Fruit fly (Drosophila melanogaster) whole organism, prepupa: ENCODE results near the gene Nnf1b.

Experiments
- Blimp-1 ChIP-seq: fragments of 200-800 bp; sonication (Bioruptor generic); optimal IDR thresholded peaks from 3 replicates; lab custom pipeline; 2017; ENCODE audit warnings: missing biosample characterization, missing genetic modification characterization, mild to moderate bottlenecking, moderate library complexity, missing genetic modification reagents
- CG10631 ChIP-seq: fragments of 200-800 bp; sonication (Bioruptor generic); optimal IDR thresholded peaks from 2 replicates; lab custom pipeline; 2016; ENCODE audit warnings: missing biosample characterization, missing genetic modification characterization
- CG10669 ChIP-seq: fragments of 200-800 bp; sonication (Bioruptor generic); optimal IDR thresholded peaks from 3 replicates; lab custom pipeline; 2018; ENCODE audit warnings: missing biosample characterization, mild to moderate bottlenecking, missing genetic modification characterization, moderate library complexity
- CG11762 ChIP-seq: fragments of 200-800 bp; sonication (Bioruptor generic); optimal IDR thresholded peaks from 3 replicates; lab custom pipeline; 2016; ENCODE audit warnings: missing biosample characterization, missing genetic modification characterization; ENCODE audit not compliant: insufficient read depth
- CG11902 ChIP-seq: fragments of 200-800 bp; sonication (Bioruptor generic); optimal IDR thresholded peaks from 3 replicates; lab custom pipeline; 2016; ENCODE audit warnings: missing biosample characterization, missing genetic modification characterization
- CG1621 ChIP-seq: fragments of 200-800 bp; sonication (Bioruptor generic); optimal IDR thresholded peaks from 3 replicates; lab custom pipeline; 2018; ENCODE audit warnings: missing biosample characterization, mild to moderate bottlenecking, missing genetic modification characterization
- CG3919 ChIP-seq: fragments of 200-800 bp; sonication (Bioruptor generic); optimal IDR thresholded peaks from 3 replicates; lab custom pipeline; 2016; ENCODE audit warnings: missing biosample characterization, missing genetic modification characterization
- CG4318 ChIP-seq: fragments of 200-800 bp; sonication (Bioruptor generic); optimal IDR thresholded peaks from 3 replicates; lab custom pipeline; 2017; ENCODE audit warnings: missing biosample characterization, mild to moderate bottlenecking, missing genetic modification characterization
- CG6163 ChIP-seq: fragments of 200-800 bp; sonication (Bioruptor generic); IDR thresholded peaks from 3 replicates; pipeline ENCODE4 v1.3.6; 2022; ENCODE audit warnings: missing biosample characterization, missing genetic modification characterization
- CG6276 ChIP-seq: fragments of 200-800 bp; sonication (Bioruptor generic); optimal IDR thresholded peaks from 2 replicates; lab custom pipeline; 2017; ENCODE audit warnings: missing biosample characterization, mild to moderate bottlenecking, missing genetic modification characterization
- CG6792 ChIP-seq: fragments of 200-800 bp; sonication (Bioruptor generic); optimal IDR thresholded peaks from 3 replicates; lab custom pipeline; 2016; ENCODE audit warnings: missing biosample characterization, missing genetic modification characterization
- CG6808 ChIP-seq: fragments of 200-800 bp; sonication (Bioruptor generic); optimal IDR thresholded peaks from 3 replicates; lab custom pipeline; 2017; ENCODE audit warnings: missing biosample characterization, missing genetic modification characterization, mild to moderate bottlenecking, moderate library complexity, missing genetic modification reagents
- CG6854 ChIP-seq: fragments of 200-800 bp; sonication (Bioruptor generic); optimal IDR thresholded peaks from 2 replicates; lab custom pipeline; 2017; ENCODE audit warnings: missing biosample characterization, mild to moderate bottlenecking, missing genetic modification characterization
- CG7368 ChIP-seq: fragments of 200-800 bp; sonication (Bioruptor generic); optimal IDR thresholded peaks from 3 replicates; lab custom pipeline; 2016; ENCODE audit warnings: missing biosample characterization, missing genetic modification characterization
- CG8119 ChIP-seq: fragments of 200-800 bp; sonication (Bioruptor generic); IDR thresholded peaks from 3 replicates; pipeline ENCODE4 v1.3.6; 2022; ENCODE audit warnings: missing biosample characterization, missing genetic modification characterization
- CG8632 ChIP-seq: fragments of 200-800 bp; sonication (Bioruptor generic); optimal IDR thresholded peaks from 3 replicates; lab custom pipeline; 2016; ENCODE audit warnings: missing biosample characterization, missing genetic modification characterization
- CG9139 ChIP-seq: fragments of 200-800 bp; sonication (Bioruptor generic); optimal IDR thresholded peaks from 3 replicates; lab custom pipeline; 2017; ENCODE audit warnings: missing biosample characterization, mild to moderate bottlenecking, missing genetic modification characterization
- Eip75B ChIP-seq: fragments of 200-800 bp; sonication (Bioruptor generic); optimal IDR thresholded peaks from 3 replicates; lab custom pipeline; 2016; ENCODE audit warnings: missing biosample characterization, missing genetic modification characterization
- Eip78C ChIP-seq: fragments of 200-800 bp; sonication (Bioruptor generic); peaks from one replicate; lab custom pipeline; 2016; ENCODE audit warnings: missing biosample characterization, missing genetic modification characterization
- Eip93F ChIP-seq: fragments of 200-800 bp; sonication (Bioruptor generic); optimal IDR thresholded peaks from 2 replicates; lab custom pipeline; 2016; ENCODE audit warnings: missing biosample characterization, mild to moderate bottlenecking, missing genetic modification characterization
- Ets21C ChIP-seq: fragments of 200-800 bp; sonication (Bioruptor generic); optimal IDR thresholded peaks from 3 replicates; lab custom pipeline; 2016; ENCODE audit warnings: missing biosample characterization, missing genetic modification characterization
- Ets96B ChIP-seq: fragments of 200-800 bp; optimal IDR thresholded peaks from 2 replicates; lab custom pipeline; 2019; ENCODE audit warnings: missing biosample characterization, mild to moderate bottlenecking, missing genetic modification characterization, moderate library complexity
- Hr38 ChIP-seq: sonication (Bioruptor generic); optimal IDR thresholded peaks from 2 replicates; lab custom pipeline; 2016; ENCODE audit warnings: missing biosample characterization, missing genetic modification characterization
- Hr4 ChIP-seq: fragments of 200-800 bp; sonication (Bioruptor generic); optimal IDR thresholded peaks from 3 replicates; lab custom pipeline; 2016; ENCODE audit warnings: missing biosample characterization, missing genetic modification characterization
- Met ChIP-seq: fragments of 200-800 bp; sonication (Bioruptor generic); optimal IDR thresholded peaks from 3 replicates; lab custom pipeline; 2016; ENCODE audit warnings: missing biosample characterization, missing genetic modification characterization
- OdsH ChIP-seq: fragments of 200-800 bp; sonication (Bioruptor generic); optimal IDR thresholded peaks from 3 replicates; lab custom pipeline; 2016; ENCODE audit warnings: missing biosample characterization, missing genetic modification characterization
- Sox14 ChIP-seq: fragments of 200-800 bp; sonication (Bioruptor generic); optimal IDR thresholded peaks from 3 replicates; lab custom pipeline; 2016; ENCODE audit warnings: missing biosample characterization, missing genetic modification characterization
- achi ChIP-seq: fragments of 200-800 bp; sonication (Bioruptor generic); optimal IDR thresholded peaks from 3 replicates; lab custom pipeline; 2016; ENCODE audit warnings: missing biosample characterization, missing genetic modification characterization
- acj6 ChIP-seq: fragments of 200-800 bp; sonication (Bioruptor generic); optimal IDR thresholded peaks from 3 replicates; lab custom pipeline; 2016; ENCODE audit warnings: missing biosample characterization, missing genetic modification characterization
- cyc ChIP-seq: fragments of 200-800 bp; sonication (Bioruptor generic); optimal IDR thresholded peaks from 3 replicates; lab custom pipeline; 2016; ENCODE audit warnings: missing biosample characterization, missing genetic modification characterization
- dsx ChIP-seq: fragments of 200-800 bp; optimal IDR thresholded peaks from 3 replicates; lab custom pipeline; 2019; ENCODE audit warnings: missing biosample characterization, mild to moderate bottlenecking, missing genetic modification characterization, moderate library complexity; ENCODE audit not compliant: poor library complexity, severe bottlenecking
- eg ChIP-seq: fragments of 200-800 bp; sonication (Bioruptor generic); IDR thresholded peaks from 3 replicates; pipeline ENCODE4 v1.3.6; 2022; ENCODE audit warnings: missing biosample characterization, missing genetic modification characterization
- esn ChIP-seq: fragments of 200-800 bp; sonication (Bioruptor generic); optimal IDR thresholded peaks from 2 replicates; lab custom pipeline; 2016; ENCODE audit warnings: missing biosample characterization, mild to moderate bottlenecking, missing genetic modification characterization, moderate library complexity
- fkh ChIP-seq: fragments of 200-800 bp; sonication (Bioruptor generic); optimal IDR thresholded peaks from 3 replicates; lab custom pipeline; 2017; ENCODE audit warnings: missing biosample characterization, mild to moderate bottlenecking, missing genetic modification characterization, moderate library complexity
- net ChIP-seq: fragments of 200-800 bp; sonication (Bioruptor generic); optimal IDR thresholded peaks from 3 replicates; lab custom pipeline; 2016; ENCODE audit warnings: missing biosample characterization, missing genetic modification characterization
- spab ChIP-seq: fragments of 200-800 bp; sonication (Bioruptor generic); optimal IDR thresholded peaks from 2 replicates; lab custom pipeline; 2017; ENCODE audit warnings: missing biosample characterization, mild to moderate bottlenecking, missing genetic modification characterization, missing genetic modification reagents
- ss ChIP-seq, 2 experiments: fragments of 200-800 bp; sonication (Bioruptor generic); optimal IDR thresholded peaks; 2 replicates in 1 of 2; 3 replicates in 1 of 2; lab custom pipeline; 2017 to 2018; ENCODE audit warnings: mild to moderate bottlenecking in 2 of 2, missing biosample characterization in 2 of 2, missing genetic modification characterization in 2 of 2, moderate library complexity in 1 of 2
- svp ChIP-seq: fragments of 200-800 bp; sonication (Bioruptor generic); peaks from one replicate; lab custom pipeline; 2016; ENCODE audit warnings: missing biosample characterization, missing genetic modification characterization
- topi ChIP-seq: fragments of 200-800 bp; sonication (Bioruptor generic); optimal IDR thresholded peaks from 3 replicates; lab custom pipeline; 2016; ENCODE audit warnings: missing biosample characterization, missing genetic modification characterization
- vri ChIP-seq: fragments of 200-800 bp; sonication (Bioruptor generic); optimal IDR thresholded peaks from 3 replicates; lab custom pipeline; 2016; ENCODE audit warnings: missing biosample characterization, mild to moderate bottlenecking, missing genetic modification characterization

Gene Nnf1b

DNA sequence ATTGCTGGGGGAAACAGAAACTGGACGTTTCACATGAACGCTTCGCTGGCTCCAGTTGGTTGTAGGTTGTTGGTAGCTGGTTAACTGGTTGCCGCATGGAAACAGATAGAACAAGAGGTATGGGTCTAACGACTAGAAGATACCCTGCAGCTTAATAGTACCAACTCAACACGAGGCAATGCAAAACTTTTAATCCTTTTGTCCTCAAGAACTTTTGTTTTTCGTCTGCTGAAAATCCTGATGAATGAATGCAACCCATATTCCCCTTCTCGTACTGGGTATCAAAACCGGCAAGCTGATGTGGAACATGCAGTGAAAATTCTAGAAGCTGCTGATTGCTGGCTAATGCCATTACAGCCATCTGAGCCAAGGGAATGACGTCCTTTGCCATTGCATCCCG, 27.6 kb downstream of the Nnf1b start (continued):
- TF ChIP-seq esn (GFP tag; lab: Kevin White, UChicago) (peak; percentile 74), CG11762 (GFP tag; lab: Kevin White, UChicago) (peak; percentile 27), CG1621 (peak; percentile 53), spab (no peak), topi (GFP tag; lab: Kevin White, UChicago) (no peak), CG11902 (peak; percentile 12), Ets21C (peak; percentile 28), Blimp-1 (GFP tag; lab: Kevin White, UChicago) (no peak), CG6808 (GFP tag; lab: Kevin White, UChicago) (peak; percentile 33), Hr4 (GFP tag; lab: Kevin White, UChicago) (no peak), achi (GFP tag; lab: Kevin White, UChicago) (peak; percentile 66), Ets96B (tag; lab: Kevin White, UChicago) (no peak), CG6854 (GFP tag; lab: Kevin White, UChicago) (no peak), Hr38 (no peak), Eip93F (no peak), CG10631 (GFP tag; lab: Kevin White, UChicago) (peak; percentile 82), vri (GFP tag; lab: Kevin White, UChicago) (peak; percentile 14), cyc (no peak)

DNA sequence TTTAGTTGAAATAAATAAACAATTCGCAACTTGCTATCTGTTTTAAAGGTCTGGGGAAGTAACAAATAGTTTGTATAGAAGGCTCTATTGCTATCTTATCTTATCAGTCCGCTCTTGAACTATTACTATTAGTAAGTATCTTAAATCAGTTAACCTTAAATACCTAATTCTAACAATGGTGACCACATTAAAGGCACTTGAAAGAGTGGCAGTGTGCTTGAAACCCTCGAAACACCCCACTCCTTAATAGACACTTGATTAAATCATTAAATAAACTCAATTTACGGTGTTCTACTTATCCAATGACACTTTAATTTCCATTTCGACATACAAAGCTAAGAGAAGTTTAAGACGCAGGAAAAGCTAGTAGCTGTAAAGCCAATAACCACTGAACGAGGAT, 28.4 kb downstream of the Nnf1b start:
- TF ChIP-seq Eip78C (GFP tag; lab: Kevin White, UChicago) (peak; percentile 29), vri (GFP tag; lab: Kevin White, UChicago) (no peak)

DNA sequence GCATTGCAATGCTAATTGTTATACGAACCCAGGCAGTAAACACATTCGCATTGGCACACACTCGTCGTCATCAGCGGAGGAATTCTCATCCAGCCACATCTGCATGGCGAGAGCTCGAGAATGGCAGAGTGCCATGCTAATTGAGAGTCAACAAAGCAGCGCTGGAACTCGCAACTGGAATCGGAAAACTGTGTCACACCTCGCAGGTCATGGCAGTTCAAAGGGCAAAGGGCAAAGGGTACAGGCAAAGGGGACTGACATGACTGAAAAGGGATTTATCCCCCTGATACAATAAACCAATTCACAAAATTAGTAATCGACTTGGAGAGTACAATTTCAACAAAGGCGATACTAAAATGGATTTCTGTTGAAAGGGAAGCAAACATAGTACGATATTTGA, 29.6 kb downstream of the Nnf1b start:
- TF ChIP-seq CG7368 (GFP tag; lab: Kevin White, UChicago): no peak
- no peak for TF ChIP-seq dsx (GFP tag; lab: Kevin White, UChicago)
- no peak for TF ChIP-seq CG10669 (GFP tag; lab: Kevin White, UChicago)
- no peak for TF ChIP-seq CG8632 (GFP tag; lab: Kevin White, UChicago)
- no peak for TF ChIP-seq vri (GFP tag; lab: Kevin White, UChicago)
- no peak for TF ChIP-seq topi (GFP tag; lab: Kevin White, UChicago)
- TF ChIP-seq esn (GFP tag; lab: Kevin White, UChicago): no peak
- TF ChIP-seq Hr4 (GFP tag; lab: Kevin White, UChicago): no peak
- peak; percentile 82 for TF ChIP-seq svp (GFP tag; lab: Kevin White, UChicago)
- TF ChIP-seq CG6276 (GFP tag; lab: Kevin White, UChicago): no peak
- TF ChIP-seq CG3919 (GFP tag; lab: Kevin White, UChicago): no peak
- peak; percentile 25 for TF ChIP-seq CG9139 (GFP tag; lab: Kevin White, UChicago)
- TF ChIP-seq Eip75B (GFP tag; lab: Kevin White, UChicago): no peak
- no peak for TF ChIP-seq Sox14 (GFP tag; lab: Kevin White, UChicago)
- TF ChIP-seq Ets21C: no peak
- TF ChIP-seq CG8119 (GFP tag; lab: Robert Waterston, UW): no peak
- TF ChIP-seq achi (GFP tag; lab: Kevin White, UChicago): no peak
- TF ChIP-seq Met (GFP tag; lab: Kevin White, UChicago): no peak
- no peak for TF ChIP-seq Eip93F
- TF ChIP-seq CG11762 (GFP tag; lab: Kevin White, UChicago): no peak
- TF ChIP-seq CG6163 (GFP tag; lab: Robert Waterston, UW): no peak
- peak in 1 of 2 experiments; percentile 14 for TF ChIP-seq ss (GFP tag; optimal IDR thresholded peaks at IDR 0.05; lab: Kevin White, UChicago)

DNA sequence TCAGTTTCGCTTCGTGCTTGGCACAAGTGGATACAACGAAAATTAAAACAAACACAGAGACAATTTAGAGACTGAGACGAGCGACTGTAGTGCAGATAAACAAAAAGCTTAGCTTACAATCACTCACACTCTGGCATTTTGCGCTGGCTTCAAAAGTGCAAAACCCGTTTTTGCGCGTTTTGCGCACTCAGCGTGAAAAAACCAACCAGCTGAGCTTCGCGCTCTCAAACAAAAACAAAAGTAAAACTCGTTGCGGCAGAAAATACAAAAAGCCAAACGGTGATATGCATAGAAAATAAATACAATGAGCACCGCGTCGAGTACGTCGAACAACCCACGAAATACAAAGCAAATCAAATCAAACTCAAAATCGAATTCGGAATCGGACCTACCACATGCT, 30.3 kb downstream of the Nnf1b start:
- TF ChIP-seq CG4318 (no peak), Ets21C (no peak), spab (no peak), ss (GFP tag; optimal IDR thresholded peaks at IDR 0.05; lab: Kevin White, UChicago) (peak in 1 of 2 experiments; percentile 9), eg (GFP tag; lab: Robert Waterston, UW) (peak; percentile 26; the same call in 1 of the 3 replicates), CG6163 (GFP tag; lab: Robert Waterston, UW) (peak; percentile 19; the same call in 1 of the 3 replicates), CG6792 (no peak), acj6 (GFP tag; lab: Kevin White, UChicago) (no peak), CG6276 (GFP tag; lab: Kevin White, UChicago) (peak; percentile 29), CG6808 (GFP tag; lab: Kevin White, UChicago) (no peak), fkh (GFP tag; lab: Kevin White, UChicago) (no peak), Eip78C (GFP tag; lab: Kevin White, UChicago) (peak; percentile 49), Blimp-1 (GFP tag; lab: Kevin White, UChicago) (peak; percentile 12), OdsH (no peak), Met (GFP tag; lab: Kevin White, UChicago) (no peak), CG8119 (GFP tag; lab: Robert Waterston, UW) (peak; percentile 58; the same call in 1 of the 3 replicates), net (GFP tag; lab: Kevin White, UChicago) (no peak)
- TF ChIP-seq, all 60 proteins: peak for 7
